Fruit fly (Drosophila melanogaster): ENCODE data around the gene CG14712.
A peak's percentile ranks its signal among the peaks of the same experiment; 100 is the strongest.

Gene CG14712

dm6 chr3R:11619709-11620409, 8.7 kb upstream of the CG14712 start, which contains the start of the genes Jupiter and CG14710 (continued):
- TF ChIP-seq Ets97D (GFP tag; optimal IDR thresholded peaks at IDR 0.05) (peak; percentile 93), CG8388 (GFP tag; optimal IDR thresholded peaks at IDR 0.05) (peak; percentile 11), pita (GFP tag; optimal IDR thresholded peaks at IDR 0.05) (no peak), Sry-β (GFP tag; optimal IDR thresholded peaks at IDR 0.05) (peak; percentile 84), HmgD (GFP tag; optimal IDR thresholded peaks at IDR 0.05) (peak; percentile 96), CG9876 (GFP tag; optimal IDR thresholded peaks at IDR 0.05) (peak; percentile 71), Gsc (GFP tag; IDR thresholded peaks at IDR 0.05) (no peak), CG10979 (tag; optimal IDR thresholded peaks at IDR 0.05) (peak; percentile 30), MESR4 (GFP tag; optimal IDR thresholded peaks at IDR 0.05) (peak; percentile 78), CG15479 (GFP tag; optimal IDR thresholded peaks at IDR 0.05) (peak; percentile 4), Ptx1 (GFP tag; IDR thresholded peaks at IDR 0.05) (peak; percentile 82), sima (GFP tag; optimal IDR thresholded peaks at IDR 0.05) (no peak), CG31388 (GFP tag; optimal IDR thresholded peaks at IDR 0.05) (no peak), seq (GFP tag; IDR thresholded peaks at IDR 0.05) (no peak), cad (GFP tag; optimal IDR thresholded peaks at IDR 0.05) (no peak), CG33213 (GFP tag; optimal IDR thresholded peaks at IDR 0.05) (peak; percentile 97), CrebB (tag; optimal IDR thresholded peaks at IDR 0.05) (peak; percentile 50), CG14014 (GFP tag; IDR thresholded peaks at IDR 0.05) (peak; percentile 67), tll (GFP tag; optimal IDR thresholded peaks at IDR 0.05) (no peak), CG6854 (GFP tag; optimal IDR thresholded peaks at IDR 0.05) (no peak), CG15601 (tag; optimal IDR thresholded peaks at IDR 0.05) (peak; percentile 72), NC2β (GFP tag; optimal IDR thresholded peaks at IDR 0.05) (peak; percentile 87), CG10321 (GFP tag; IDR thresholded peaks at IDR 0.05) (no peak), Adf1 (GFP tag; IDR thresholded peaks at IDR 0.05) (peak; percentile 23; the same call in 1 of the 2 replicates), CG13296 (GFP tag; optimal IDR thresholded peaks at IDR 0.05) (peak; percentile 54), sens-2 (GFP tag; IDR thresholded peaks at IDR 0.05) (0 out of 2 replicates have a peak, but pooled peaks have one; percentile 36), nerfin-2 (GFP tag; IDR thresholded peaks at IDR 0.05; ENCODE audit: partially characterized antibody) (no peak), Lhr (GFP tag; optimal IDR thresholded peaks at IDR 0.05) (peak; percentile 95), CG7987 (GFP tag; optimal IDR thresholded peaks at IDR 0.05) (no peak), Dad (GFP tag; optimal IDR thresholded peaks at IDR 0.05) (peak; percentile 79), HLHmδ (GFP tag; optimal IDR thresholded peaks at IDR 0.05) (peak; percentile 48), pum (GFP tag; optimal IDR thresholded peaks at IDR 0.05) (peak; percentile 75), CG7271 (tag; optimal IDR thresholded peaks at IDR 0.05) (no peak), B-H1 (GFP tag; IDR thresholded peaks at IDR 0.05) (no peak; the same call in 2 of the 3 replicates), CG15011 (GFP tag; optimal IDR thresholded peaks at IDR 0.05) (no peak), CG18619 (GFP tag; optimal IDR thresholded peaks at IDR 0.05) (no peak), CG31441 (GFP tag; IDR thresholded peaks at IDR 0.05) (0 out of 2 replicates have a peak, but pooled peaks have one; percentile 31), Gug (GFP tag; IDR thresholded peaks at IDR 0.05) (peak; percentile 84), nom (GFP tag; optimal IDR thresholded peaks at IDR 0.05) (peak; percentile 70), CG2116 (GFP tag; optimal IDR thresholded peaks at IDR 0.05) (peak; percentile 62), bigmax (GFP tag; optimal IDR thresholded peaks at IDR 0.05) (no peak), pros (GFP tag; optimal IDR thresholded peaks at IDR 0.05) (no peak), en (GFP tag; optimal IDR thresholded peaks at IDR 0.05) (peak; percentile 6), gcm (GFP tag; optimal IDR thresholded peaks at IDR 0.05) (no peak), CG3407 (GFP tag; optimal IDR thresholded peaks at IDR 0.05) (no peak), CG15696 (tag; optimal IDR thresholded peaks at IDR 0.05) (peak; percentile 64), ab (GFP tag; optimal IDR thresholded peaks at IDR 0.05) (peak; percentile 31), so (GFP tag; IDR thresholded peaks at IDR 0.05) (peak; percentile 80; the same call in 1 of the 3 replicates), CG6689 (GFP tag; IDR thresholded peaks at IDR 0.05) (peak; percentile 43)

Measured in whole organism, embryonic.